Worm (Caenorhabditis elegans): ENCODE data around the gene acr-17.

Gene acr-17

DNA sequence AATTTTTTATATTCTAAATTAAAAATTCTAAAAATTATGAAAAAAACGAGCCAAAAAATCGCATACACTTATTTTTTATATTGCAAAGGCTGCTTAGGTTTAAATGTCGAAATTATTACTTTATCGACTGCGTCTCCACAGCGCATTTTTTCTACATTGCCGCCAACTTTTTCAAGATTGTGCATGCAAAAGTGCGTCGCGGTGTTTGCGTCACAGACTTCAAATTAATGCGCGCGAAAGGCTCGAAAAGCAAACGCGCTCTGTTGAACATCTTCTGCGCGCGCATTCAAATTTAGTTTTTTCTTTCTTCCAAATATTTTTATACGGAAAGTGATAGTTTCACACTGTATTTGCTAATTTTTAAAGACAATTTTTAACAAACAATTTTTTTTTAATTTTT lies 7.9 kb upstream of the acr-17 start (continued):
- TF ChIP-seq hif-1 (tag; optimal IDR thresholded peaks at IDR 0.05): peak in 1 of 2 experiments; percentile 72
- peak; percentile 89 for TF ChIP-seq zfp-3 (GFP tag; conservative IDR thresholded peaks at IDR 0.05)
- peak; percentile 69 for TF ChIP-seq dmd-9 (GFP tag; IDR thresholded peaks at IDR 0.05)
- no peak for TF ChIP-seq egl-27 (tag; optimal IDR thresholded peaks at IDR 0.05)
- TF ChIP-seq aha-1 (tag): peak; percentile 55
- peak; percentile 30; the same call in 1 of the 2 replicates for TF ChIP-seq set-16 (GFP tag; IDR thresholded peaks at IDR 0.05)
- peak; percentile 90 for TF ChIP-seq rbr-2 (tag; optimal IDR thresholded peaks at IDR 0.05)

DNA sequence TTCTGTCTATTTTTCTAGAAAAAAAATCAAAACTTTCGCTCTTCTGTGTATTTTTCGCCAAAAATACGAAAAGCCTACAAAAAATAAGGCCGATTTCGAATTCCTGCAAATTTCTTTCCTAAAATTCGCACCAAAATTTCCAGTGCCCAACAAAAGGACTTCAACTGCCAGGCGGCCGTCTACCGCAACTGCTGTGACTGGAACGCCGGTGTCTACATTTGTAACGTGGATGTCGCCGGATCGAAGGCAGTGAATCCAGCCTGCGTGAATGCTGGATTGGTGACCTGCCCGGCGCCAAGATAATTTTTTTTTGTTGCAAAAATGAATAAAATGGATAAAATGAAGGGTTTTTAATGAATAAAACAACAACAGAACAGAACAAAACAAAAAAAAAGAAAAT lies 6.6 kb upstream of the acr-17 start:
- TF ChIP-seq lin-38 (GFP tag; IDR thresholded peaks at IDR 0.05) (peak; percentile 35; the same call in 1 of the 2 replicates), nhr-48 (tag; optimal IDR thresholded peaks at IDR 0.05) (no peak), Y75B8A.6 (GFP tag; IDR thresholded peaks at IDR 0.05) (0 out of 2 replicates have a peak, but pooled peaks have one; percentile 46), egl-27 (tag; optimal IDR thresholded peaks at IDR 0.05) (no peak), mes-2 (tag; optimal IDR thresholded peaks at IDR 0.05; ENCODE audit: poor library complexity, severe bottlenecking) (no peak), Y105C5A.15 (GFP tag; IDR thresholded peaks at IDR 0.05) (no peak), ceh-82 (tag; optimal IDR thresholded peaks at IDR 0.05) (no peak), daf-12 (tag; optimal IDR thresholded peaks at IDR 0.05) (no peak), spr-1 (tag; optimal IDR thresholded peaks at IDR 0.05) (no peak), lin-39 (tag; optimal IDR thresholded peaks at IDR 0.05) (no peak), daf-19 (GFP tag; conservative IDR thresholded peaks at IDR 0.05) (no peak), vab-7 (GFP tag; IDR thresholded peaks at IDR 0.05) (no peak), spr-3 (GFP tag; optimal IDR thresholded peaks at IDR 0.05) (no peak), Y48G9A.11 (GFP tag; IDR thresholded peaks at IDR 0.05) (peak; percentile 61; the same call in 1 of the 2 replicates), hlh-11 (tag; optimal IDR thresholded peaks at IDR 0.05) (no peak), rbr-2 (tag; optimal IDR thresholded peaks at IDR 0.05) (no peak), zip-2 (tag; optimal IDR thresholded peaks at IDR 0.05) (no peak), zfp-3 (GFP tag; conservative IDR thresholded peaks at IDR 0.05) (no peak)

DNA sequence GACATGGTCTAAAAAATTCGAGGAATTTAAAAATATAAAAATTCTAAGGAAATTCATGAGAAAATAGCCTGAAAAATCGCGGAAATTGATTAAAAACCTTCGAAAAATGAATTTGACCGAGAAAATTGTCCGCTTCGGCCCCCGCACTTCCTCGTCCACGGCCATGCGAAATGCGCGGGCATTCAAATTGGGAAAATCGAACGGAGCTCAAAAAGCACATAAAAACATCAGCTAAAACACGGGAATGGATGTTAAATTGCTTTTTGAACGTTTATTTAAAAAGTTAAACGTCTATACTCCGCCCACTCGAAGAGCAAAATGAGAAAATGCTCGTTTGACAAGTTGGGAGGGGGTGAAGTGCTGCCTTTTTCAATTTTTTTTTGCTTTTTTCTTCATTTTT lies 5.4 kb upstream of the acr-17 start, which contains the start of gene F53E10.6:
Gene F53E10.6 (minus strand): TSS at position 8 of the 400 bp plus-strand sequence.
- TF ChIP-seq dpl-1 (GFP tag; optimal IDR thresholded peaks at IDR 0.05): peak; percentile 84
- no peak for TF ChIP-seq R02D3.7 (tag; optimal IDR thresholded peaks at IDR 0.05)
- peak in 1 of 2 experiments; percentile 77 for TF ChIP-seq hif-1 (tag; optimal IDR thresholded peaks at IDR 0.05)
- TF ChIP-seq T26A8.4 (GFP tag; IDR thresholded peaks at IDR 0.05): no peak
- no peak for TF ChIP-seq lin-1 (GFP tag; IDR thresholded peaks at IDR 0.05)
- TF ChIP-seq mes-2 (tag; optimal IDR thresholded peaks at IDR 0.05; ENCODE audit: poor library complexity, severe bottlenecking): peak; percentile 96
- TF ChIP-seq F44E2.7 (GFP tag; IDR thresholded peaks at IDR 0.05): no peak
- peak in 1 of 2 experiments; percentile 88 for TF ChIP-seq unc-62 (GFP tag; optimal IDR thresholded peaks at IDR 0.05 in 1 of 2)
- TF ChIP-seq unc-62 (tag; optimal IDR thresholded peaks at IDR 0.05): no peak
- no peak for TF ChIP-seq Y75B8A.6 (GFP tag; IDR thresholded peaks at IDR 0.05)
- TF ChIP-seq Y48G9A.11 (GFP tag; IDR thresholded peaks at IDR 0.05): 0 out of 2 replicates have a peak, but pooled peaks have one; percentile 17
- peak; percentile 53 for TF ChIP-seq lin-38 (GFP tag; IDR thresholded peaks at IDR 0.05)
- TF ChIP-seq gei-8 (GFP tag; optimal IDR thresholded peaks at IDR 0.05): no peak
- peak; percentile 72 for TF ChIP-seq unc-130 (GFP tag; optimal IDR thresholded peaks at IDR 0.05)
- no peak for TF ChIP-seq daf-19 (GFP tag; conservative IDR thresholded peaks at IDR 0.05)
- no peak for TF ChIP-seq nhr-102 (tag; optimal IDR thresholded peaks at IDR 0.05)
- TF ChIP-seq ceh-20 (GFP tag; IDR thresholded peaks at IDR 0.05): no peak

DNA sequence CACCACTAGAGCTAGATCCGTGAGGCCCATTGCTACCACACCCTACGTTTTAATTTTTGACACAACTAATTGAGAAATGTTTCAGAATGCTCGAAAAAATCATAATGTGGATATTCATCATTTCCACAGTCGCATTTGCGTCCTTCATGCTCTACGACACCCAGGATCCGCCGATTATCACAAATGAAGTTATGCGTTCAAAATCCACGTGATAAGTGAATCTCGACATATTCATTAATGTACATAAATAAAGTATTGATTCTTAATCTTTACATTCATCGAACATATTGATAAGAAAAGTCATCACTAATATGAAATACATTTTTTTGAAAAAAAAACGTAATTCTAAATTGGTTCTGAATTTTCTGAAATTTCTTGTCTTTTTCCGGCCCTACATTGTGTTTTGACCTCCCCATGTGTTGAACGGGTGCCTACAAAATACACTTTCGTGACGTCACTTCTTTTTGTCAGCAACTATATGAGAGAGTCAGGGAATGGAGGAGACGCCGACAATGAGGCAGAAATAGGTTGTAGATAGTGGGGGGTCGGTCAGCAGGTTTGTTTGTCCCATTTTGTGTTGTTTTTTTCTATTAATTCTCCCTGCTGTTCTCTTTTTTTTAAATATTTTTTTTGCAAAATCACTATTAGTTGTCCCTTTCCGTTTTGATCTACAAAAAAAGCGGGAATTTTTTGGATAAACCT lies 6.7 kb downstream of the acr-17 start, which contains the start of gene F53E10.1:
Gene F53E10.1 (plus strand): TSS at position 325 of the 702 bp plus-strand sequence.
- TF ChIP-seq ZK546.5 (tag; optimal IDR thresholded peaks at IDR 0.05) (no peak), aly-2 (tag; optimal IDR thresholded peaks at IDR 0.05) (no peak), rbr-2 (tag; optimal IDR thresholded peaks at IDR 0.05) (no peak), lin-29 (GFP tag; IDR thresholded peaks at IDR 0.05) (no peak), ceh-82 (tag; optimal IDR thresholded peaks at IDR 0.05) (no peak), ceh-44 (GFP tag; IDR thresholded peaks at IDR 0.05) (no peak), dpl-1 (GFP tag; optimal IDR thresholded peaks at IDR 0.05) (peak; percentile 43), nhr-25 (tag; optimal IDR thresholded peaks at IDR 0.05; ENCODE audit: borderline replicate concordance, insufficient read depth) (no peak), ceh-32 (tag; optimal IDR thresholded peaks at IDR 0.05; ENCODE audit: poor library complexity) (no peak), cey-2 (tag; optimal IDR thresholded peaks at IDR 0.05; ENCODE audit: borderline replicate concordance, insufficient read depth) (no peak), fkh-10 (GFP tag; optimal IDR thresholded peaks at IDR 0.05) (no peak), spr-3 (GFP tag; optimal IDR thresholded peaks at IDR 0.05) (no peak), unc-130 (GFP tag; optimal IDR thresholded peaks at IDR 0.05) (no peak), set-16 (GFP tag; IDR thresholded peaks at IDR 0.05) (no peak), pha-4 (GFP tag; IDR thresholded peaks at IDR 0.05) (no peak), pha-4 (tag; optimal IDR thresholded peaks at IDR 0.05) (peak; percentile 72)
